Fruit fly (Drosophila melanogaster): ENCODE results near the gene CG4069.

Gene CG4069

DNA sequence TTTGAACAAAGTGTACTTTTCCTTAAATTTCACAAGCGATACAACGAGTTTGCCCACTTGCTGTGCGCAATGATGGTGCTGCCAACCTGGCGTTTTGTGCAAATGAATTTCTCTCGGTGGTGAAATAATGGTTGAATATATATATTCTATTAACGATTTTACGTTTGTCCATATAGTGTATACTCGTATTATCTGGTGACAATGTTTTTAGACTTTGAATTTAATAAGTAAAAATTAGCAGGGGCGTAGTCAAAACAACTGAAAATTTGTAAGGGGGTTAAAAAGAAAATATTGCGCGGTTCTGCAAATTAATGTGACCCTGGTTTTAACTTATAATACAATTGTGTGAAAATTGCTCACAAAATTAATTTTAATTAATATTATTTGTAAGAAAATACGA is 13.2 kb downstream of the CG4069 start, which contains the start of the genes ver and Gcn5:
Gene ver (plus strand): TSS at position 47 of the 400 bp plus-strand sequence.
Gene Gcn5 (minus strand): TSS at position 74 of the 400 bp plus-strand sequence.
- peak; percentile 93 for TF ChIP-seq pad (GFP tag; optimal IDR thresholded peaks at IDR 0.05)
- TF ChIP-seq bab1 (GFP tag; optimal IDR thresholded peaks at IDR 0.05): peak; percentile 96
- TF ChIP-seq CG1620 (GFP tag; optimal IDR thresholded peaks at IDR 0.05): peak; percentile 97
- TF ChIP-seq toe (GFP tag; optimal IDR thresholded peaks at IDR 0.05): peak; percentile 97
- TF ChIP-seq Hr96 (GFP tag; optimal IDR thresholded peaks at IDR 0.05): peak; percentile 94
- no peak for TF ChIP-seq cnc (optimal IDR thresholded peaks at IDR 0.05)
- peak; percentile 97 for TF ChIP-seq CG14711 (tag; optimal IDR thresholded peaks at IDR 0.05)
- TF ChIP-seq Clk (GFP tag; optimal IDR thresholded peaks at IDR 0.05): peak; percentile 97
- peak; percentile 98 for TF ChIP-seq CG33017 (tag; optimal IDR thresholded peaks at IDR 0.05)
- TF ChIP-seq CG7045 (GFP tag; optimal IDR thresholded peaks at IDR 0.05): peak; percentile 99
- TF ChIP-seq tj (GFP tag; optimal IDR thresholded peaks at IDR 0.05): peak; percentile 94
- TF ChIP-seq CG12768 (GFP tag; optimal IDR thresholded peaks at IDR 0.05): peak; percentile 99
- TF ChIP-seq Crg-1 (GFP tag; optimal IDR thresholded peaks at IDR 0.05): peak; percentile 97
- TF ChIP-seq CG7101 (tag; optimal IDR thresholded peaks at IDR 0.05): peak; percentile 99
- TF ChIP-seq CG5204 (GFP tag; optimal IDR thresholded peaks at IDR 0.05): peak; percentile 97
- TF ChIP-seq ovo (GFP tag; optimal IDR thresholded peaks at IDR 0.05): peak; percentile 94
- no peak for TF ChIP-seq kay (GFP tag; ENCODE audit: borderline replicate concordance)
- TF ChIP-seq CG11617 (GFP tag; optimal IDR thresholded peaks at IDR 0.05): peak; percentile 99
- TF ChIP-seq Mnt (GFP tag; optimal IDR thresholded peaks at IDR 0.05): peak; percentile 94
- TF ChIP-seq cic (GFP tag; optimal IDR thresholded peaks at IDR 0.05): peak; percentile 90

DNA sequence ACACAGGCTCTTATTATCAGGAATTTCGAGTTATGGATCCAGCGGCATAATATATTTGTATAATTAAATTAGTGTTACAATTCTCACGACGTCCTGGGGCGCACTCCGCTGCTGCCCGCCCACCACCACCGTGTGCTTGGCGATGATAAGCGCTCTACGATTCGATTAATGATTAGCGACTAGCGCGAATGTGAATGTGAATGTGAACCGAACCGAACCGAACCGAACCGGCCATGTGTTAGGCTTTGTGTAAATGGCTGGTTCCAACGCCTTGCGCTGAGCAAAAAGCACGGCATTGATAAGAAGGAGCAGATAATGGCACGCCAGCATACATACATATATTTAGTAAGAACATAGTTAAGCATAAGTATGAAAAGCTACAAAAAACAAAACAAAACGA is 17.8 kb downstream of the CG4069 start:
- TF ChIP-seq kay (GFP tag; ENCODE audit: borderline replicate concordance): no peak
- TF ChIP-seq Hr96 (GFP tag; optimal IDR thresholded peaks at IDR 0.05): no peak
- TF ChIP-seq tj (GFP tag; optimal IDR thresholded peaks at IDR 0.05): no peak
- TF ChIP-seq Mnt (GFP tag; optimal IDR thresholded peaks at IDR 0.05): peak; percentile 73
- no peak for TF ChIP-seq Clk (GFP tag; optimal IDR thresholded peaks at IDR 0.05)
- TF ChIP-seq CG1620 (GFP tag; optimal IDR thresholded peaks at IDR 0.05): no peak
- TF ChIP-seq cnc (optimal IDR thresholded peaks at IDR 0.05): no peak
- TF ChIP-seq cic (GFP tag; optimal IDR thresholded peaks at IDR 0.05): peak; percentile 83

DNA sequence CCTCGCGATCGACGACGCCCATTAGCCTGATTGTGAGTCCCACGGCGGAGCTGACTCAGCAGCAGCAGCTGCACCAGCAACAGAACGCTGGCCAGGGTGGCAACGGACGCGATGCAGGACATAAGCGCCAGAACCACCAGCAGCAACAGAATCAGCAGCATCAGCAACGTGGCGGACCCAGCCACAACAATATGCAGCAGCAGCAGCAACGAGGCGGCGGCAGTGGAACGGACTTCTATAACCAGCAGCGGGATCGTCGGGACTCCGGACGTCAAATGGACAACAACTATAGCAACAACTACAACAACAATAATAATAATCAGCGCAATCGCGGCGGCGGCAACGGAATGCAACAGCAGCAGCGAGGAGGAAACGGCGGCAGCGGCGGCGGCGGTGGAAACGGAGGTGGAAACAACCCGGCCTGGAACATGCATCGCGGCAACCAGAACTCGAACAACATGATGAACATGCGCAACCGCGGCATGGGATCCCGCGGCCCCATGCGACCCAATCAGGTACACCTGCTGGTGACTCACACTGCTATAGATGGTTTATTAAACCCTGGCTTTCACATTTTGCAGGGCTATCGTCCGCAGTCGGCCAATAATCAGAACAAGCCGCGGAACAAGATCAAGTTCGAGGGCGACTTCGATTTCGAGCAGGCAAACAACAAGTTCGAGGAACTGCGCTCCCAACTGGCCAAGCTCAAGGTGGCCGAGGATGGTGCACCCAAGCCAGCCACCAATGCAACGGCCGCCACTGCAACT is 19.5 kb downstream of the CG4069 start:
- peak; percentile 18 for TF ChIP-seq Clk (GFP tag; optimal IDR thresholded peaks at IDR 0.05)
- TF ChIP-seq Mnt (GFP tag; optimal IDR thresholded peaks at IDR 0.05): no peak
- TF ChIP-seq pad (GFP tag; optimal IDR thresholded peaks at IDR 0.05): peak; percentile 2
- peak; percentile 57 for TF ChIP-seq CG12768 (GFP tag; optimal IDR thresholded peaks at IDR 0.05)
- no peak for TF ChIP-seq CG33017 (tag; optimal IDR thresholded peaks at IDR 0.05)

DNA sequence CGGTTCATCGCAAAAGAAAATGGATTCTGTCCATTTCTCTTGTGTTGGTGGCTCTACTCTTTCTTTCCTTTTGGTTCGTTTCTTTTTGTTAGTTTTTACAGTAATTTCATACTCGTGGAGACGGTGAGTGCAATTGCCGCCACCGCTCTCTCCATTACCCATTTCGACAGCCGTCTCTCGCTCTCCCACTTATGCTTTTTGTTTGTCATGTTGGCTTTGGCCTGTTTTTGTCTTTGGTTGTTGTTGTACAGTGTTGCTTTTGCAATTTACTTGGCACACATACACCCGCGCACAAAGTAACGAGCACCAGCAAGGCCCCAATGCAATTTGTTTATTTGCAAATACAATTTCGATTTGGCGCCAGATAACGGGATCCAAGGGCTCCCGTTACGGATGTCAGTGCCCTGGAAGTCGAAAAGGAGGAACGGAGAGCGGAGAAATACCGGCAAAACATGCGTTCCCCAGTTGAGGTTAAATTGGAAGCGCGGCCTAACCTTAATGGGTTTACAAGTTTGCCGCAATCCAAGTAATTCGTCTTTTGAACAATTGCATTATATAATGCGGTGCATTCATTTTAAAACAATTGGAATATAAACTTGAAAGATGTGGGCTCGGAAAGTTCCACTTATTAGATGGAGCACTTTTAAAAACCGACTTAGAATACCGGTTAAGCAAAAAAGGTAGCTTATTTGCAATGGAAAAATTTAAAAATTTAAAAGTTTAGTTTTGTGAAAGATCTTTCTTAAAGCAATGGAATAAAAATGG is 21.2 kb downstream of the CG4069 start:
- peak; percentile 99 for TF ChIP-seq ovo (GFP tag; optimal IDR thresholded peaks at IDR 0.05)
- TF ChIP-seq Hr96 (GFP tag; optimal IDR thresholded peaks at IDR 0.05): no peak
- TF ChIP-seq Mnt (GFP tag; optimal IDR thresholded peaks at IDR 0.05): peak; percentile 37
- TF ChIP-seq tj (GFP tag; optimal IDR thresholded peaks at IDR 0.05): no peak
- no peak for TF ChIP-seq Clk (GFP tag; optimal IDR thresholded peaks at IDR 0.05)
- no peak for TF ChIP-seq CG1620 (GFP tag; optimal IDR thresholded peaks at IDR 0.05)
- TF ChIP-seq pad (GFP tag; optimal IDR thresholded peaks at IDR 0.05): peak; percentile 81
- no peak for TF ChIP-seq CG33017 (tag; optimal IDR thresholded peaks at IDR 0.05)
- TF ChIP-seq CG11617 (GFP tag; optimal IDR thresholded peaks at IDR 0.05): no peak
- TF ChIP-seq cnc (optimal IDR thresholded peaks at IDR 0.05): peak; percentile 72 to 77
- no peak for TF ChIP-seq CG14711 (tag; optimal IDR thresholded peaks at IDR 0.05)
- TF ChIP-seq CG5204 (GFP tag; optimal IDR thresholded peaks at IDR 0.05): no peak
- peak; percentile 12 for TF ChIP-seq CG7045 (GFP tag; optimal IDR thresholded peaks at IDR 0.05)
- no peak for TF ChIP-seq CG12768 (GFP tag; optimal IDR thresholded peaks at IDR 0.05)
- no peak for TF ChIP-seq Crg-1 (GFP tag; optimal IDR thresholded peaks at IDR 0.05)
- TF ChIP-seq bab1 (GFP tag; optimal IDR thresholded peaks at IDR 0.05): peak; percentile 10
- no peak for TF ChIP-seq CG7101 (tag; optimal IDR thresholded peaks at IDR 0.05)
- no peak for TF ChIP-seq kay (GFP tag; ENCODE audit: borderline replicate concordance)
- peak; percentile 34 for TF ChIP-seq cic (GFP tag; optimal IDR thresholded peaks at IDR 0.05)
- TF ChIP-seq toe (GFP tag; optimal IDR thresholded peaks at IDR 0.05): no peak

DNA sequence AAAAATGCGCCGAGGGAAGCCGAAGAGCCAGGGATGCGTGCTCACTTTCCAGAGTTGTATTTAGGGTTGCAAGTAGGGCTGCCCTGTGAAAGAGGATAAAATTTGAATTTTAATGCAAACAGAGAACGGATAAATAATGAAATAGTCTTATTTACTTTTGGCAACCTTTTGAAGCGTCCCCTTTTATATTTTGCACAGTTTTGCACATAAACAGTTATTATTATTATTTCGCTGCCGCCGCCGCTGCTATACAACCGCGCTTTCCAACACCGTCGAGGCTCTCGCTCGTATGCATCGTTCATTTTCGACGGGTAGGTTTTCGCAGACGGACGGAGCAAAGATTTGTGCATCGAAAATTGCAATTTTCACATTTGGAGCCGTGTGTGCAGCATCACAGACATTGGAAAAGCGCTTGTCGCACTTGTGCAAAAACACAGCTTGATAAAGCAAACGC is 22.3 kb downstream of the CG4069 start, which contains the start of the genes sti and tral:
Gene sti (minus strand): TSS at position 54 of the 454 bp plus-strand sequence.
Gene tral (plus strand): TSS at position 298 of the 454 bp plus-strand sequence.
- TF ChIP-seq CG33017 (tag; optimal IDR thresholded peaks at IDR 0.05) (peak; percentile 78), CG11617 (GFP tag; optimal IDR thresholded peaks at IDR 0.05) (peak; percentile 90), cnc (optimal IDR thresholded peaks at IDR 0.05) (no peak), toe (GFP tag; optimal IDR thresholded peaks at IDR 0.05) (peak; percentile 98), Hr96 (GFP tag; optimal IDR thresholded peaks at IDR 0.05) (peak; percentile 97), Clk (GFP tag; optimal IDR thresholded peaks at IDR 0.05) (peak; percentile 93), ovo (GFP tag; optimal IDR thresholded peaks at IDR 0.05) (peak; percentile 94), CG1620 (GFP tag; optimal IDR thresholded peaks at IDR 0.05) (peak; percentile 97), pad (GFP tag; optimal IDR thresholded peaks at IDR 0.05) (peak; percentile 86), CG5204 (GFP tag; optimal IDR thresholded peaks at IDR 0.05) (peak; percentile 97), cic (GFP tag; optimal IDR thresholded peaks at IDR 0.05) (peak; percentile 78), CG14711 (tag; optimal IDR thresholded peaks at IDR 0.05) (peak; percentile 100), CG12768 (GFP tag; optimal IDR thresholded peaks at IDR 0.05) (peak; percentile 94), Crg-1 (GFP tag; optimal IDR thresholded peaks at IDR 0.05) (peak; percentile 93), bab1 (GFP tag; optimal IDR thresholded peaks at IDR 0.05) (peak; percentile 91), CG7045 (GFP tag; optimal IDR thresholded peaks at IDR 0.05) (peak; percentile 89), CG7101 (tag; optimal IDR thresholded peaks at IDR 0.05) (peak; percentile 90), kay (GFP tag; ENCODE audit: borderline replicate concordance) (no peak), Mnt (GFP tag; optimal IDR thresholded peaks at IDR 0.05) (peak; percentile 91), tj (GFP tag; optimal IDR thresholded peaks at IDR 0.05) (peak; percentile 77)
